Fruit fly (Drosophila melanogaster): Measurements from ENCODE around the gene VhaSFD.

- no peak for TF ChIP-seq CG8478 (optimal IDR thresholded peaks at IDR 0.05)
- TF ChIP-seq Dll (optimal IDR thresholded peaks at IDR 0.05): no peak
- no peak for TF ChIP-seq pan (optimal IDR thresholded peaks at IDR 0.05)
- no peak for TF ChIP-seq psq (optimal IDR thresholded peaks at IDR 0.05)
Observed at dm6 chr2L:16679073-16679472, 48.6 kb downstream of the VhaSFD start.

Measured in whole organism.